Worm (Caenorhabditis elegans): ENCODE results near the gene Y41G9A.17.

DNA sequence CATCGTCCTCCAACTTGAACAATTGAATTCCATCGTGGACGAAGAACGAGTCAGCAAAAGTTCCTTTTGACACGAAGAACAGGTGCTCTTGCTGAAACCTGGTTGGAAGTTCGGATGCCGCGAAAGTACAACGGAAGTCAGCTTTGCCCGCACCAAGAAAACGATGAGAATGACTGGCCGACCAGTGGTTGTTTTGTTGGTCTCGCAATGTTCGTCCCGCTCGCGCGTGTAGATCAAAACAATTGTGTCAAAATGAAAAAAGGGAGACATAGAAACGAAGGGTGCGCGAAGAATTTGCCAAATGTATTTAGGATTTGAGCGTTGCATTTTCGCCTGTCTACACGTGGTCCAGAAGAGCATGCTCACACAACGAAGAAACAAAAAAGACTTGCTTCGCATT lies 29.5 kb upstream of the Y41G9A.17 start, which contains the start of gene M02F4.1:
- TF ChIP-seq jun-1 (tag; optimal IDR thresholded peaks at IDR 0.05) = no peak
- no peak for TF ChIP-seq egl-27 (tag; optimal IDR thresholded peaks at IDR 0.05)
- no peak for TF ChIP-seq nhr-43 (tag; optimal IDR thresholded peaks at IDR 0.05; ENCODE audit: poor library complexity, severe bottlenecking)
- TF ChIP-seq tbx-2 (tag; optimal IDR thresholded peaks at IDR 0.05) = no peak
- TF ChIP-seq nhr-12 (tag; optimal IDR thresholded peaks at IDR 0.05) = no peak
- no peak for TF ChIP-seq mdl-1 (tag; optimal IDR thresholded peaks at IDR 0.05)
- no peak for TF ChIP-seq lin-39 (tag; optimal IDR thresholded peaks at IDR 0.05)
- no peak for TF ChIP-seq nhr-237 (tag; optimal IDR thresholded peaks at IDR 0.05)
- no peak for TF ChIP-seq nhr-23 (tag; optimal IDR thresholded peaks at IDR 0.05)
- no peak for TF ChIP-seq nfya-1 (tag; optimal IDR thresholded peaks at IDR 0.05; ENCODE audit: insufficient read depth)
- no peak for TF ChIP-seq fos-1 (tag; optimal IDR thresholded peaks at IDR 0.05)
- no peak for TF ChIP-seq zag-1 (tag; optimal IDR thresholded peaks at IDR 0.05)
- no peak for TF ChIP-seq nhr-77 (tag; optimal IDR thresholded peaks at IDR 0.05)
- no peak for TF ChIP-seq elt-3 (tag; optimal IDR thresholded peaks at IDR 0.05)
